Worm (Caenorhabditis elegans) whole organism, L4 larva: ENCODE results near the gene Y61B8A.6.

ENCODE experiments used
- lin-39 ChIP-seq: fragments of 150-350 bp; optimal IDR thresholded peaks from 2 replicates; lab custom pipeline; 2014; ENCODE audit warnings: missing biosample characterization, missing genetic modification reagents, missing genetic modification characterization
- lsy-2 ChIP-seq, 2 experiments: fragments of 150-350 bp in 1 of 2; sonication (generic microtip) in 1 of 2; optimal IDR thresholded peaks; 2 replicates each; lab custom pipeline; 2014 to 2017; ENCODE audit warnings: missing biosample characterization in 2 of 2, missing genetic modification characterization in 2 of 2
- mdl-1 ChIP-seq, 2 experiments: fragments of 150-350 bp in 1 of 2; sonication (generic microtip) in 1 of 2; optimal IDR thresholded peaks; 2 replicates each; lab custom pipeline; 2014 to 2017; ENCODE audit warnings: missing biosample characterization in 2 of 2, missing genetic modification characterization in 2 of 2

DNA sequence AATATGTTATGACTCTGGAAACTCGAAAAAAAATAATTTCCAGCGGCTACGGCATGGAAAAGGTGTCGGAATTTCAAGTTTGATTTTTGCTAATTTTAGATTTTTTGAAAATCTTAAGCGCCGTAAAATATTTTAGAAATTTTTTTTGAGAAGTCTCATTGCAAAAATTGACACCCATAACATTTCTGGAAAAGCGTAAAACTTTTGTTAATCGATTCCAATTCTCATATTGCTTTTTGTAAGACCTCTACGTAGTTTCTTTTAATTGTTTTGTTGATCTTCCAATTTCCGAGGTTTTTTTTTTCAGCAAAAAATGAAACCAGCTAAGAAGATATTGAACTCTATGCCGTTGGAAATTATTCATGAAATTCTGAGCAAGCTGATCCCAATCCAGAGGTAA, 7.2 kb downstream of the Y61B8A.6 start, which contains the start of gene fbxa-85:
- TF ChIP-seq lin-39 (no peak), lsy-2 (tag; optimal IDR thresholded peaks at IDR 0.05; lab: Kevin White, UChicago) (no peak), mdl-1 (tag; optimal IDR thresholded peaks at IDR 0.05; lab: Kevin White, UChicago) (no peak)
